Fruit fly (Drosophila melanogaster) whole organism, embryonic: ENCODE results near the gene CG31100.

Source experiments
- Ada2b ChIP-seq: fragments of 200-800 bp; sonication (Bioruptor generic); IDR thresholded peaks from 2 replicates; pipeline ENCODE4 v1.3.6; 2022; ENCODE audit warnings: missing biosample characterization, missing genetic modification characterization
- Adf1 ChIP-seq: fragments of 200-800 bp; sonication (Bioruptor generic); IDR thresholded peaks from 2 replicates; pipeline ENCODE4 v1.3.6; 2022; ENCODE audit warnings: missing biosample characterization, missing genetic modification characterization
- Antp ChIP-seq: fragments of 200-800 bp; sonication (Bioruptor generic); optimal IDR thresholded peaks from 3 replicates; lab custom pipeline; 2016; ENCODE audit warnings: missing biosample characterization, missing genetic modification characterization
- CG1024 ChIP-seq: fragments of 200-800 bp; sonication (Bioruptor generic); IDR thresholded peaks from 2 replicates; pipeline ENCODE4 v1.3.6; 2022; ENCODE audit warnings: missing biosample characterization, missing genetic modification characterization
- CG10959 ChIP-seq: fragments of 200-800 bp; sonication (Bioruptor generic); IDR thresholded peaks from 2 replicates; pipeline ENCODE4 v1.3.6; 2022; ENCODE audit warnings: missing biosample characterization, missing genetic modification characterization
- CG11093 ChIP-seq: fragments of 200-800 bp; sonication (Bioruptor generic); IDR thresholded peaks from 3 replicates; pipeline ENCODE4 v1.3.6; 2022; ENCODE audit warnings: missing biosample characterization, missing genetic modification characterization
- CG11247 ChIP-seq: fragments of 200-800 bp; sonication (Bioruptor generic); IDR thresholded peaks from 2 replicates; pipeline ENCODE4 v1.3.6; 2022; ENCODE audit warnings: missing biosample characterization, missing genetic modification characterization
- CG11560 ChIP-seq: fragments of 200-800 bp; sonication (Bioruptor generic); IDR thresholded peaks from 3 replicates; pipeline ENCODE4 v1.3.6; 2022; ENCODE audit warnings: missing biosample characterization, missing genetic modification characterization
- CG14667 ChIP-seq: fragments of 200-800 bp; sonication (Bioruptor generic); IDR thresholded peaks from 2 replicates; pipeline ENCODE4 v1.3.6; 2022; ENCODE audit warnings: missing biosample characterization, missing genetic modification characterization
- CG1603 ChIP-seq: fragments of 200-800 bp; sonication (Bioruptor generic); optimal IDR thresholded peaks from 2 replicates; lab custom pipeline; 2019; ENCODE audit warnings: missing biosample characterization, mild to moderate bottlenecking, missing genetic modification characterization, moderate library complexity
- CG2712 ChIP-seq: fragments of 200-800 bp; optimal IDR thresholded peaks from 3 replicates; lab custom pipeline; 2019; ENCODE audit warnings: missing biosample characterization, mild to moderate bottlenecking, missing genetic modification characterization, moderate library complexity
- CG2875 ChIP-seq: fragments of 200-800 bp; sonication (Bioruptor generic); optimal IDR thresholded peaks from 2 replicates; lab custom pipeline; 2017; ENCODE audit warnings: missing biosample characterization, mild to moderate bottlenecking, missing genetic modification characterization, missing genetic modification reagents
- CG30431 ChIP-seq: fragments of 200-800 bp; sonication (Bioruptor generic); optimal IDR thresholded peaks from 2 replicates; lab custom pipeline; 2017; ENCODE audit warnings: missing biosample characterization, missing genetic modification characterization
- CG31388 ChIP-seq: fragments of 200-800 bp; sonication (Bioruptor generic); optimal IDR thresholded peaks from 2 replicates; lab custom pipeline; 2016; ENCODE audit warnings: missing biosample characterization, missing genetic modification characterization
- CG32772 ChIP-seq: fragments of 200-800 bp; sonication (Bioruptor generic); IDR thresholded peaks from 2 replicates; pipeline ENCODE4 v1.3.6; 2022; ENCODE audit warnings: missing biosample characterization, missing genetic modification characterization
- CG3847 ChIP-seq: fragments of 200-800 bp; sonication (Bioruptor generic); IDR thresholded peaks from 2 replicates; pipeline ENCODE4 v1.3.6; 2022; ENCODE audit warnings: missing biosample characterization, missing genetic modification characterization
- CG42726 ChIP-seq: fragments of 200-800 bp; sonication (Bioruptor generic); IDR thresholded peaks from 2 replicates; pipeline ENCODE4 v1.3.6; 2022; ENCODE audit warnings: missing biosample characterization, missing genetic modification characterization; ENCODE audit not compliant: partially characterized antibody
- CG4617 ChIP-seq: fragments of 200-800 bp; sonication (Bioruptor generic); optimal IDR thresholded peaks from 3 replicates; lab custom pipeline; 2016; ENCODE audit warnings: missing biosample characterization, missing genetic modification characterization, borderline replicate concordance
- CG6175 ChIP-seq: fragments of 200-800 bp; sonication (Bioruptor generic); IDR thresholded peaks from 3 replicates; pipeline ENCODE4 v1.3.6; 2022; ENCODE audit warnings: missing biosample characterization, missing genetic modification characterization
- CG6254 ChIP-seq: fragments of 200-800 bp; sonication (Bioruptor generic); optimal IDR thresholded peaks from 3 replicates; lab custom pipeline; 2017; ENCODE audit warnings: mild to moderate bottlenecking, missing biosample characterization, missing genetic modification reagents, missing genetic modification characterization
- CG6813 ChIP-seq: fragments of 200-800 bp; sonication (Bioruptor generic); optimal IDR thresholded peaks from 2 replicates; lab custom pipeline; 2017; ENCODE audit warnings: missing biosample characterization, missing genetic modification characterization, mild to moderate bottlenecking, moderate library complexity, missing genetic modification reagents
- CG8388 ChIP-seq: fragments of 200-800 bp; sonication (Bioruptor generic); optimal IDR thresholded peaks from 2 replicates; lab custom pipeline; 2019; ENCODE audit warnings: missing biosample characterization, mild to moderate bottlenecking, missing genetic modification characterization, moderate library complexity
- Deaf1 ChIP-seq: fragments of 200-800 bp; optimal IDR thresholded peaks from 3 replicates; lab custom pipeline; 2019; ENCODE audit warnings: missing biosample characterization, mild to moderate bottlenecking, missing genetic modification characterization, moderate library complexity
- Doc2 ChIP-seq: fragments of 200-800 bp; sonication (Bioruptor generic); IDR thresholded peaks from 2 replicates; pipeline ENCODE4 v1.3.6; 2022; ENCODE audit warnings: missing biosample characterization, missing genetic modification characterization
- Fer2 ChIP-seq: fragments of 200-800 bp; sonication (Bioruptor generic); optimal IDR thresholded peaks from 2 replicates; lab custom pipeline; 2018; ENCODE audit warnings: missing biosample characterization, mild to moderate bottlenecking, missing genetic modification characterization, moderate library complexity
- MESR4 ChIP-seq: fragments of 200-800 bp; sonication (Bioruptor generic); optimal IDR thresholded peaks from 2 replicates; lab custom pipeline; 2018; ENCODE audit warnings: missing biosample characterization, mild to moderate bottlenecking, missing genetic modification characterization, moderate library complexity
- Med ChIP-seq: fragments of 200-800 bp; sonication (Bioruptor generic); peaks from one replicate; lab custom pipeline; 2016; ENCODE audit warnings: missing biosample characterization, missing genetic modification characterization, mild to moderate bottlenecking, inconsistent platforms, moderate library complexity
- Side ChIP-seq: fragments of 200-800 bp; sonication (Bioruptor generic); optimal IDR thresholded peaks from 2 replicates; lab custom pipeline; 2016; ENCODE audit warnings: missing biosample characterization, missing genetic modification characterization
- Sox102F ChIP-seq: fragments of 200-800 bp; sonication (Bioruptor generic); optimal IDR thresholded peaks from 2 replicates; lab custom pipeline; 2018; ENCODE audit warnings: missing biosample characterization, mild to moderate bottlenecking, missing genetic modification characterization, moderate library complexity
- Spps ChIP-seq: fragments of 200-800 bp; sonication (Bioruptor generic); optimal IDR thresholded peaks from 2 replicates; lab custom pipeline; 2018; ENCODE audit warnings: missing biosample characterization, mild to moderate bottlenecking, missing genetic modification characterization
- dmrt99B ChIP-seq: fragments of 200-800 bp; sonication (Bioruptor generic); optimal IDR thresholded peaks from 2 replicates; lab custom pipeline; 2018; ENCODE audit warnings: missing biosample characterization, mild to moderate bottlenecking, missing genetic modification characterization, moderate library complexity
- emc ChIP-seq: fragments of 200-800 bp; sonication (Bioruptor generic); optimal IDR thresholded peaks from 2 replicates; lab custom pipeline; 2016; ENCODE audit warnings: missing biosample characterization, missing genetic modification characterization
- ems ChIP-seq: fragments of 200-800 bp; sonication (Bioruptor generic); optimal IDR thresholded peaks from 3 replicates; lab custom pipeline; 2016; ENCODE audit warnings: missing biosample characterization, missing genetic modification characterization
- eyg ChIP-seq: fragments of 200-800 bp; sonication (Bioruptor generic); optimal IDR thresholded peaks from 3 replicates; lab custom pipeline; 2016; ENCODE audit warnings: missing biosample characterization, missing genetic modification characterization
- fd102C ChIP-seq: fragments of 200-800 bp; sonication (Bioruptor generic); optimal IDR thresholded peaks from 2 replicates; lab custom pipeline; 2018; ENCODE audit warnings: missing biosample characterization, mild to moderate bottlenecking, missing genetic modification characterization, moderate library complexity
- gsb ChIP-seq: fragments of 200-800 bp; sonication (Bioruptor generic); IDR thresholded peaks from 2 replicates; pipeline ENCODE4 v1.3.6; 2022; ENCODE audit warnings: missing biosample characterization, missing genetic modification characterization
- her ChIP-seq: fragments of 200-800 bp; sonication (Bioruptor generic); optimal IDR thresholded peaks from 2 replicates; lab custom pipeline; 2016; ENCODE audit warnings: missing biosample characterization, missing genetic modification characterization
- kay ChIP-seq: fragments of 200-800 bp; sonication (Bioruptor generic); optimal IDR thresholded peaks from 2 replicates; lab custom pipeline; 2016; ENCODE audit warnings: missing biosample characterization, missing genetic modification characterization
- lbe ChIP-seq: fragments of 200-800 bp; sonication (Bioruptor generic); optimal IDR thresholded peaks from 2 replicates; lab custom pipeline; 2016; ENCODE audit warnings: missing biosample characterization, mild to moderate bottlenecking, missing genetic modification characterization
- oc ChIP-seq: fragments of 200-800 bp; sonication (Bioruptor generic); optimal IDR thresholded peaks from 2 replicates; lab custom pipeline; 2018; ENCODE audit warnings: missing biosample characterization, mild to moderate bottlenecking, missing genetic modification characterization, moderate library complexity
- onecut ChIP-seq: fragments of 200-800 bp; sonication (Bioruptor generic); IDR thresholded peaks from 2 replicates; pipeline ENCODE4 v1.3.6; 2022; ENCODE audit warnings: missing biosample characterization, missing genetic modification characterization
- pita ChIP-seq: fragments of 200-800 bp; sonication (Bioruptor generic); optimal IDR thresholded peaks from 2 replicates; lab custom pipeline; 2017; ENCODE audit warnings: missing biosample characterization, mild to moderate bottlenecking, missing genetic modification characterization
- pzg ChIP-seq: fragments of 200-800 bp; sonication (Bioruptor generic); optimal IDR thresholded peaks from 3 replicates; lab custom pipeline; 2018; ENCODE audit warnings: missing biosample characterization, mild to moderate bottlenecking, missing genetic modification characterization, moderate library complexity
- run ChIP-seq: fragments of 200-800 bp; sonication (Bioruptor generic); optimal IDR thresholded peaks from 3 replicates; lab custom pipeline; 2018; ENCODE audit warnings: missing biosample characterization, mild to moderate bottlenecking, missing genetic modification characterization
- sd ChIP-seq: fragments of 200-800 bp; sonication (Bioruptor generic); optimal IDR thresholded peaks from 3 replicates; lab custom pipeline; 2018; ENCODE audit warnings: missing biosample characterization, mild to moderate bottlenecking, missing genetic modification characterization, moderate library complexity
- slou ChIP-seq: fragments of 200-800 bp; sonication (Bioruptor generic); optimal IDR thresholded peaks from 3 replicates; lab custom pipeline; 2016; ENCODE audit warnings: missing biosample characterization, missing genetic modification characterization
- tio ChIP-seq: fragments of 200-800 bp; sonication (Bioruptor generic); optimal IDR thresholded peaks from 2 replicates; lab custom pipeline; 2017; ENCODE audit warnings: missing biosample characterization, missing genetic modification characterization, inconsistent platforms
- vnd ChIP-seq: fragments of 200-800 bp; sonication (Bioruptor generic); IDR thresholded peaks from 3 replicates; pipeline ENCODE4 v1.3.6; 2022; ENCODE audit warnings: missing biosample characterization, missing genetic modification characterization; ENCODE audit not compliant: partially characterized antibody
- zen ChIP-seq: fragments of 200-800 bp; sonication (Bioruptor generic); optimal IDR thresholded peaks from 3 replicates; lab custom pipeline; 2018; ENCODE audit warnings: missing biosample characterization, mild to moderate bottlenecking, missing genetic modification characterization, moderate library complexity

CG31100 gene

dm6 chr3R:8979850-8980775 lies 23.3 kb downstream of the CG31100 start (continued):
- TF ChIP-seq Antp (GFP tag; lab: Kevin White, UChicago) (no peak), CG11093 (no peak), Deaf1 (tag; lab: Kevin White, UChicago) (no peak), Doc2 (no peak), Fer2 (tag; lab: Kevin White, UChicago) (no peak), lbe (GFP tag; lab: Kevin White, UChicago) (no peak), Sox102F (GFP tag; lab: Kevin White, UChicago) (no peak), gsb (GFP tag; lab: Robert Waterston, UW) (no peak), CG32772 (GFP tag; lab: Robert Waterston, UW) (no peak), fd102C (GFP tag; lab: Kevin White, UChicago) (no peak), CG14667 (no peak), eyg (GFP tag; lab: Kevin White, UChicago) (no peak), Ada2b (GFP tag; lab: Robert Waterston, UW) (no peak), tio (no peak), CG31388 (GFP tag; lab: Kevin White, UChicago) (no peak), CG8388 (GFP tag; lab: Kevin White, UChicago) (no peak), emc (GFP tag; lab: Kevin White, UChicago) (no peak), slou (peak; percentile 25), ems (GFP tag; lab: Kevin White, UChicago) (peak; percentile 2), pita (GFP tag; lab: Kevin White, UChicago) (no peak), CG30431 (no peak), CG4617 (GFP tag; lab: Kevin White, UChicago) (no peak), zen (tag; lab: Kevin White, UChicago) (peak; percentile 37), MESR4 (GFP tag; lab: Kevin White, UChicago) (no peak), kay (GFP tag; lab: Kevin White, UChicago) (no peak), CG1024 (GFP tag; lab: Robert Waterston, UW) (no peak), her (GFP tag; lab: Kevin White, UChicago) (no peak), dmrt99B (tag; lab: Kevin White, UChicago) (no peak), Med (GFP tag; lab: Kevin White, UChicago) (peak; percentile 57), oc (tag; lab: Kevin White, UChicago) (no peak), CG3847 (GFP tag; lab: Robert Waterston, UW) (0 out of 2 replicates have a peak, but pooled peaks have one; percentile 15), CG42726 (GFP tag; lab: Robert Waterston, UW) (peak; percentile 85), CG1603 (tag; lab: Kevin White, UChicago) (peak; percentile 32), CG2875 (peak; percentile 48), Side (GFP tag; lab: Kevin White, UChicago) (no peak), CG6254 (no peak), sd (tag; lab: Kevin White, UChicago) (no peak), vnd (no peak), CG10959 (GFP tag; lab: Robert Waterston, UW) (no peak), pzg (peak; percentile 14), CG2712 (tag; lab: Kevin White, UChicago) (peak; percentile 44), run (tag; lab: Kevin White, UChicago) (no peak), onecut (GFP tag; lab: Robert Waterston, UW) (no peak), Spps (tag; lab: Kevin White, UChicago) (no peak), CG11560 (tag; lab: Robert Waterston, UW) (no peak), CG11247 (GFP tag; lab: Robert Waterston, UW) (no peak), Adf1 (GFP tag; lab: Robert Waterston, UW) (no peak), CG6813 (GFP tag; lab: Kevin White, UChicago) (no peak), CG6175 (no peak)
